Fruit fly (Drosophila melanogaster): ENCODE measurements around the gene Vha13.

Vha13 gene

DNA sequence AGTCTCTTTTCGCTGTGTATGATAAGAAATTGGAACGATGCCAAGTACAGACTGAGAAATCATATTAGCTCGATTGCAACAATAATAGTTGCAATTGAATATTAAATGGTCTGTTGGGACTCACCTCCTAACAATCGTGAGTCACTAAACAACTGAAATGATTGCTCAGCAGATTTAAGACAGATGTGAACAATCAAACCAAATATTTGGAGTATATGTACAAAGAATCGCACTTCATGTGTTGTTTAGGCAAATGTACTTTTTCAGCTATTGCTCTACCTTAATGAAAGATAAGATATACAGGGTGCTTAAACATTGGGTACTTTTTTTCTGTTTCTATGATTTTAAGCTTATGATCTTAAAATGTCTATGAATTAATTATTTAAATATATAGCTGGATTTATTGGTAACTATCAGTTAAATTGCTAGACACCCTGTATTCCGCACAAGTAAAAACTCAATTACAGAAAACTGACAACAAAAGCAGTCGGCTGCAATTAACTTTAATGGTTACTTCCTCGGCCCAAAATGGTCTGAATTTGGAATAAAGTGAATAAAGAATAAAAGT lies 2.6 kb downstream of the Vha13 start (continued):
- peak; percentile 84 for TF ChIP-seq H15 (GFP tag; IDR thresholded peaks at IDR 0.05)
- peak; percentile 95 for TF ChIP-seq unpg (GFP tag; optimal IDR thresholded peaks at IDR 0.05)
- peak; percentile 75 for TF ChIP-seq NfI (GFP tag; optimal IDR thresholded peaks at IDR 0.05)
- TF ChIP-seq CG12769 (tag; optimal IDR thresholded peaks at IDR 0.05) = peak; percentile 54
- peak; percentile 89 for TF ChIP-seq sens-2 (GFP tag; IDR thresholded peaks at IDR 0.05)
- peak; percentile 80 for TF ChIP-seq CG30403 (GFP tag; optimal IDR thresholded peaks at IDR 0.05)
- TF ChIP-seq CG14441 (GFP tag; IDR thresholded peaks at IDR 0.05) = peak; percentile 91
- peak; percentile 93 for TF ChIP-seq CG13424 (tag; optimal IDR thresholded peaks at IDR 0.05)
- TF ChIP-seq Max (GFP tag; optimal IDR thresholded peaks at IDR 0.05) = peak; percentile 58
- peak; percentile 66 for TF ChIP-seq nau (GFP tag; optimal IDR thresholded peaks at IDR 0.05)
- TF ChIP-seq MBD-R2 (GFP tag; IDR thresholded peaks at IDR 0.05) = peak; percentile 58; the same call in 1 of the 2 replicates
- peak in 1 of 2 experiments; percentile 50 for TF ChIP-seq Hr78 (GFP tag; optimal IDR thresholded peaks at IDR 0.05)
- no peak for TF ChIP-seq btn (GFP tag; optimal IDR thresholded peaks at IDR 0.05)
- TF ChIP-seq Lhr (GFP tag; optimal IDR thresholded peaks at IDR 0.05) = peak; percentile 48
- no peak for TF ChIP-seq gfzf (GFP tag; optimal IDR thresholded peaks at IDR 0.05)
- TF ChIP-seq CG33557 (GFP tag; optimal IDR thresholded peaks at IDR 0.05) = peak; percentile 72
- peak; percentile 59; the same call in 1 of the 2 replicates for TF ChIP-seq sisA (GFP tag; IDR thresholded peaks at IDR 0.05)
- peak; percentile 87 for TF ChIP-seq CG14050 (GFP tag; IDR thresholded peaks at IDR 0.05)
- peak; percentile 74 for TF ChIP-seq CG4730 (GFP tag; IDR thresholded peaks at IDR 0.05)
- peak in 1 of 2 experiments; percentile 75 for TF ChIP-seq Eip74EF (GFP tag; optimal IDR thresholded peaks at IDR 0.05)
- TF ChIP-seq Nf-YA (GFP tag; IDR thresholded peaks at IDR 0.05) = peak; percentile 73
- peak; percentile 22 for TF ChIP-seq NC2α (GFP tag; optimal IDR thresholded peaks at IDR 0.05)
- TF ChIP-seq ttk (GFP tag; IDR thresholded peaks at IDR 0.05) = peak; percentile 84
- TF ChIP-seq CG31365 (tag; optimal IDR thresholded peaks at IDR 0.05) = peak; percentile 65
- TF ChIP-seq CrebB (tag; optimal IDR thresholded peaks at IDR 0.05) = peak; percentile 83
- TF ChIP-seq Dad (GFP tag; optimal IDR thresholded peaks at IDR 0.05) = peak; percentile 28
- peak; percentile 56 for TF ChIP-seq CG16815 (GFP tag; optimal IDR thresholded peaks at IDR 0.05)
- TF ChIP-seq CG10267 (tag; optimal IDR thresholded peaks at IDR 0.05) = peak; percentile 84
- peak; percentile 84 for TF ChIP-seq CG43689 (GFP tag; IDR thresholded peaks at IDR 0.05)
- peak; percentile 32 for TF ChIP-seq Usf (GFP tag; optimal IDR thresholded peaks at IDR 0.05)
- TF ChIP-seq CG5245 (GFP tag; optimal IDR thresholded peaks at IDR 0.05) = peak; percentile 46
- TF ChIP-seq CG2129 (GFP tag; IDR thresholded peaks at IDR 0.05; ENCODE audit: partially characterized antibody) = no peak
- no peak for TF ChIP-seq CG13287 (GFP tag; IDR thresholded peaks at IDR 0.05; ENCODE audit: partially characterized antibody)
- no peak for TF ChIP-seq CG42726 (GFP tag; IDR thresholded peaks at IDR 0.05; ENCODE audit: partially characterized antibody)
- no peak for TF ChIP-seq nerfin-2 (GFP tag; IDR thresholded peaks at IDR 0.05; ENCODE audit: partially characterized antibody)
- peak; percentile 92 for TF ChIP-seq dmrt99B (tag; optimal IDR thresholded peaks at IDR 0.05)
- peak; percentile 34 for TF ChIP-seq Mad (GFP tag; optimal IDR thresholded peaks at IDR 0.05)
- no peak for TF ChIP-seq h (optimal IDR thresholded peaks at IDR 0.05)
- peak; percentile 82 for TF ChIP-seq CG7372 (GFP tag; IDR thresholded peaks at IDR 0.05)
- TF ChIP-seq CG17385 (GFP tag; optimal IDR thresholded peaks at IDR 0.05) = peak; percentile 76
- peak; percentile 88 for TF ChIP-seq al (GFP tag; IDR thresholded peaks at IDR 0.05)
- TF ChIP-seq Dip3 (GFP tag; optimal IDR thresholded peaks at IDR 0.05) = peak; percentile 42
- TF ChIP-seq bowl (GFP tag; IDR thresholded peaks at IDR 0.05) = peak; percentile 63; the same call in 1 of the 2 replicates
- TF ChIP-seq CG2199 (GFP tag; IDR thresholded peaks at IDR 0.05) = 0 out of 3 replicates have a peak, but pooled peaks have one; percentile 65
- TF ChIP-seq Dll (GFP tag; IDR thresholded peaks at IDR 0.05; ENCODE audit: partially characterized antibody) = no peak
- TF ChIP-seq Bdp1 (GFP tag; optimal IDR thresholded peaks at IDR 0.05) = peak; percentile 27
- TF ChIP-seq CG2202 (tag; optimal IDR thresholded peaks at IDR 0.05) = peak; percentile 69
- TF ChIP-seq emc (GFP tag; optimal IDR thresholded peaks at IDR 0.05) = no peak
- TF ChIP-seq sim (GFP tag; IDR thresholded peaks at IDR 0.05) = peak; percentile 57; the same call in 1 of the 2 replicates
